Worm (Caenorhabditis elegans) whole organism, L1 larva: ENCODE results near the gene C54F6.20.

Source experiments
- C34B4.2 ChIP-seq: sonication (generic microtip); optimal IDR thresholded peaks from 2 replicates; lab custom pipeline; 2017; ENCODE audit warnings: mild to moderate bottlenecking, missing genetic modification characterization, missing compliant biosample characterization
- ama-1 ChIP-seq: fragments of 150-350 bp; optimal IDR thresholded peaks from 2 replicates; lab custom pipeline; 2014
- dpl-1 ChIP-seq, 3 experiments: fragments of 150-350 bp in 2 of 3; sonication (generic microtip) in 1 of 3; optimal IDR thresholded peaks; 2 replicates each; lab custom pipeline; 2014 to 2017; ENCODE audit warnings: missing biosample characterization in 3 of 3, missing genetic modification characterization in 3 of 3, missing genetic modification reagents in 3 of 3
- egl-27 ChIP-seq, 2 experiments: fragments of 150-350 bp in 1 of 2; sonication (generic microtip); optimal IDR thresholded peaks; 3 replicates each; lab custom pipeline; 2017 to 2018; ENCODE audit warnings: missing biosample characterization in 2 of 2, missing genetic modification characterization in 2 of 2, missing genetic modification reagents in 2 of 2
- hlh-17 ChIP-seq: fragments of 200-800 bp; sonication (Bioruptor generic); optimal IDR thresholded peaks from 2 replicates; lab custom pipeline; 2018; ENCODE audit warnings: missing genetic modification characterization, mild to moderate bottlenecking, missing compliant biosample characterization, moderate library complexity, borderline replicate concordance
- hlh-4 ChIP-seq: sonication (generic microtip); optimal IDR thresholded peaks from 2 replicates; lab custom pipeline; 2016; ENCODE audit warnings: mild to moderate bottlenecking, missing genetic modification characterization, missing compliant biosample characterization
- lin-13 ChIP-seq: fragments of 150-350 bp; optimal IDR thresholded peaks from 2 replicates; lab custom pipeline; 2014; ENCODE audit warnings: missing biosample characterization, missing genetic modification reagents, missing genetic modification characterization
- lin-14 ChIP-seq: fragments of 200-800 bp; sonication (Bioruptor generic); optimal IDR thresholded peaks from 2 replicates; lab custom pipeline; 2018; ENCODE audit warnings: mild to moderate bottlenecking, missing genetic modification characterization, moderate library complexity, missing compliant biosample characterization
- lin-39 ChIP-seq: fragments of 150-350 bp; optimal IDR thresholded peaks from 2 replicates; lab custom pipeline; 2014; ENCODE audit warnings: missing biosample characterization, missing genetic modification reagents, missing genetic modification characterization
- nhr-76 ChIP-seq: sonication (generic microtip); optimal IDR thresholded peaks from 2 replicates; lab custom pipeline; 2017; ENCODE audit warnings: missing biosample characterization, missing genetic modification characterization
- pag-3 ChIP-seq: sonication (generic microtip); optimal IDR thresholded peaks from 2 replicates; lab custom pipeline; 2017; ENCODE audit warnings: missing genetic modification characterization, mild to moderate bottlenecking, missing compliant biosample characterization, antibody characterized with exemption, borderline replicate concordance; ENCODE audit not compliant: insufficient read depth
- skn-1 ChIP-seq: fragments of 150-350 bp; optimal IDR thresholded peaks from 2 replicates; lab custom pipeline; 2014; ENCODE audit warnings: missing biosample characterization, missing genetic modification characterization
- unc-62 ChIP-seq: fragments of 150-350 bp; optimal IDR thresholded peaks from 2 replicates; lab custom pipeline; 2014; ENCODE audit warnings: missing biosample characterization, missing genetic modification reagents, missing genetic modification characterization
- unc-98 ChIP-seq: fragments of 200-800 bp; sonication (Bioruptor generic); IDR thresholded peaks from 2 replicates; pipeline ENCODE4 v1.3.6; 2022; ENCODE audit warnings: missing genetic modification characterization, missing compliant biosample characterization

ce11 chrV:7495189-7495588 is 29.4 kb upstream of the C54F6.20 start, which contains the start of gene srbc-11:
- TF ChIP-seq lin-14 (GFP tag; lab: Kevin White, UChicago) (no peak), dpl-1 (GFP tag; optimal IDR thresholded peaks at IDR 0.05; lab: Kevin White, UChicago) (no peak), hlh-4 (tag; lab: Kevin White, UChicago) (no peak), lin-39 (tag; lab: Kevin White, UChicago) (no peak), egl-27 (tag; optimal IDR thresholded peaks at IDR 0.05; lab: Kevin White, UChicago) (no peak), lin-13 (GFP tag; lab: Kevin White, UChicago) (no peak), unc-98 (GFP tag; lab: Robert Waterston, UW) (no peak), hlh-17 (no peak), C34B4.2 (tag; lab: Kevin White, UChicago) (no peak), pag-3 (tag; lab: Kevin White, UChicago) (no peak), nhr-76 (tag; lab: Kevin White, UChicago) (no peak), ama-1 (lab: Kevin White, UChicago) (no peak), skn-1 (no peak), unc-62 (GFP tag; lab: Kevin White, UChicago) (no peak)
